Worm (Caenorhabditis elegans) whole organism, mixed stage, embryonic: ENCODE data around the gene lin-31.

Source experiments
- M03D4.4 ChIP-seq: sonication (generic microtip); optimal IDR thresholded peaks from 2 replicates; lab custom pipeline; 2017; ENCODE audit warnings: mild to moderate bottlenecking, missing genetic modification characterization, missing compliant biosample characterization
- bed-3 ChIP-seq: fragments of 200-800 bp; sonication (Bioruptor generic); optimal IDR thresholded peaks from 3 replicates; lab custom pipeline; 2018; ENCODE audit warnings: mild to moderate bottlenecking, missing genetic modification characterization, moderate library complexity, missing compliant biosample characterization
- blmp-1 ChIP-seq: fragments of 150-350 bp; optimal IDR thresholded peaks from 2 replicates; lab custom pipeline; 2014; ENCODE audit warnings: missing biosample characterization, missing genetic modification characterization
- ceh-39 ChIP-seq: fragments of 150-350 bp; optimal IDR thresholded peaks from 2 replicates; lab custom pipeline; 2014; ENCODE audit warnings: missing biosample characterization, missing genetic modification characterization
- ceh-43 ChIP-seq: fragments of 200-800 bp; sonication (Bioruptor generic); optimal IDR thresholded peaks from 2 replicates; lab custom pipeline; 2018; ENCODE audit warnings: mild to moderate bottlenecking, missing genetic modification characterization, moderate library complexity, missing compliant biosample characterization
- ceh-83 ChIP-seq: fragments of 200-800 bp; sonication (Bioruptor generic); optimal IDR thresholded peaks from 2 replicates; lab custom pipeline; 2018; ENCODE audit warnings: mild to moderate bottlenecking, missing genetic modification characterization, missing compliant biosample characterization
- ces-1 ChIP-seq: fragments of 150-350 bp; optimal IDR thresholded peaks from 2 replicates; lab custom pipeline; 2014; ENCODE audit warnings: missing biosample characterization, missing genetic modification reagents, missing genetic modification characterization
- cnd-1 ChIP-seq: fragments of 200-800 bp; sonication (Bioruptor generic); optimal IDR thresholded peaks from 2 replicates; lab custom pipeline; 2018; ENCODE audit warnings: mild to moderate bottlenecking, missing genetic modification characterization, missing compliant biosample characterization
- drap-1 ChIP-seq: fragments of 200-800 bp; sonication (Bioruptor generic); optimal IDR thresholded peaks from 3 replicates; lab custom pipeline; 2018; ENCODE audit warnings: mild to moderate bottlenecking, missing genetic modification characterization, missing compliant biosample characterization
- elt-1 ChIP-seq: sonication (generic microtip); optimal IDR thresholded peaks from 2 replicates; lab custom pipeline; 2017; ENCODE audit warnings: missing genetic modification characterization, mild to moderate bottlenecking, missing compliant biosample characterization, antibody characterized with exemption, moderate library complexity, borderline replicate concordance; ENCODE audit not compliant: insufficient read depth
- elt-3 ChIP-seq: fragments of 150-350 bp; optimal IDR thresholded peaks from 2 replicates; lab custom pipeline; 2014; ENCODE audit warnings: missing biosample characterization, missing genetic modification characterization
- flh-1 ChIP-seq: fragments of 200-800 bp; sonication (Bioruptor generic); optimal IDR thresholded peaks from 2 replicates; lab custom pipeline; 2018; ENCODE audit warnings: mild to moderate bottlenecking, missing genetic modification characterization, moderate library complexity, missing compliant biosample characterization
- ham-2 ChIP-seq: fragments of 200-800 bp; sonication (Bioruptor generic); optimal IDR thresholded peaks from 2 replicates; lab custom pipeline; 2018; ENCODE audit warnings: mild to moderate bottlenecking, missing genetic modification characterization, missing compliant biosample characterization
- lin-13 ChIP-seq: fragments of 150-350 bp; optimal IDR thresholded peaks from 2 replicates; lab custom pipeline; 2014; ENCODE audit warnings: missing biosample characterization, missing genetic modification characterization
- lin-32 ChIP-seq: fragments of 200-800 bp; sonication (Bioruptor generic); optimal IDR thresholded peaks from 2 replicates; lab custom pipeline; 2018; ENCODE audit warnings: mild to moderate bottlenecking, missing genetic modification characterization, missing compliant biosample characterization
- mep-1 ChIP-seq: fragments of 150-350 bp; optimal IDR thresholded peaks from 2 replicates; lab custom pipeline; 2017; ENCODE audit warnings: missing biosample characterization, missing genetic modification reagents, missing genetic modification characterization, inconsistent platforms
- mls-2 ChIP-seq: sonication (generic microtip); optimal IDR thresholded peaks from 2 replicates; lab custom pipeline; 2016; ENCODE audit warnings: mild to moderate bottlenecking, missing genetic modification characterization, moderate library complexity, missing compliant biosample characterization
- nhr-237 ChIP-seq: fragments of 150-350 bp; optimal IDR thresholded peaks from 2 replicates; lab custom pipeline; 2014; ENCODE audit warnings: missing biosample characterization, missing genetic modification characterization
- nhr-28 ChIP-seq: fragments of 150-350 bp; optimal IDR thresholded peaks from 2 replicates; lab custom pipeline; 2014; ENCODE audit warnings: missing biosample characterization, missing genetic modification characterization
- sptf-1 ChIP-seq: sonication (generic microtip); optimal IDR thresholded peaks from 2 replicates; lab custom pipeline; 2017; ENCODE audit warnings: mild to moderate bottlenecking, missing genetic modification characterization, moderate library complexity, missing compliant biosample characterization
- tbx-8 ChIP-seq: fragments of 200-800 bp; sonication (Bioruptor generic); optimal IDR thresholded peaks from 2 replicates; lab custom pipeline; 2018; ENCODE audit warnings: mild to moderate bottlenecking, missing genetic modification characterization, moderate library complexity, missing compliant biosample characterization
- unc-120 ChIP-seq: sonication (generic microtip); optimal IDR thresholded peaks from 2 replicates; lab custom pipeline; 2017; ENCODE audit warnings: missing genetic modification characterization, missing compliant biosample characterization; ENCODE audit not compliant: poor library complexity, severe bottlenecking
- unc-39 ChIP-seq: fragments of 150-350 bp; optimal IDR thresholded peaks from 2 replicates; lab custom pipeline; 2014; ENCODE audit warnings: missing biosample characterization, missing genetic modification characterization
- zip-8 ChIP-seq: fragments of 150-350 bp; optimal IDR thresholded peaks from 2 replicates; lab custom pipeline; 2014; ENCODE audit warnings: missing biosample characterization, missing genetic modification characterization
- ztf-11 ChIP-seq: fragments of 150-350 bp; optimal IDR thresholded peaks from 2 replicates; lab custom pipeline; 2014; ENCODE audit warnings: missing biosample characterization, missing genetic modification characterization

Gene lin-31

ce11 chrII:3989627-3990367 lies 7.4 kb downstream of the lin-31 start, which contains the start of gene Y14H12A.2:
Gene Y14H12A.2, minus strand, starts transcription at chrII:3989677.
- no peak for TF ChIP-seq flh-1 (GFP tag; lab: Kevin White, UChicago)
- no peak for TF ChIP-seq M03D4.4 (tag; lab: Kevin White, UChicago)
- TF ChIP-seq ceh-39: no peak
- no peak for TF ChIP-seq tbx-8 (GFP tag; lab: Kevin White, UChicago)
- TF ChIP-seq lin-13 (tag; lab: Kevin White, UChicago): no peak
- no peak for TF ChIP-seq ham-2 (GFP tag; lab: Kevin White, UChicago)
- no peak for TF ChIP-seq bed-3 (GFP tag; lab: Kevin White, UChicago)
- TF ChIP-seq zip-8 (tag; lab: Kevin White, UChicago): no peak
- no peak for TF ChIP-seq mep-1 (tag; lab: Kevin White, UChicago)
- TF ChIP-seq nhr-28 (tag; lab: Kevin White, UChicago): no peak
- no peak for TF ChIP-seq elt-3 (tag; lab: Kevin White, UChicago)

- TF ChIP-seq elt-3 (tag; lab: Kevin White, UChicago) (no peak), elt-1 (tag; lab: Kevin White, UChicago) (no peak)
Observed at ce11 chrII:3990706-3991105, 8.4 kb downstream of the lin-31 start.

ce11 chrII:3992029-3992428 lies 9.7 kb downstream of the lin-31 start:
- TF ChIP-seq unc-39 (no peak), unc-120 (no peak), mep-1 (tag; lab: Kevin White, UChicago) (no peak)

- TF ChIP-seq blmp-1 (no peak), ces-1 (GFP tag; lab: Kevin White, UChicago) (no peak), nhr-28 (tag; lab: Kevin White, UChicago) (no peak), ceh-43 (GFP tag; lab: Kevin White, UChicago) (no peak)
Observed at ce11 chrII:3992660-3993245, 10.4 kb downstream of the lin-31 start, which contains the start of gene Y14H12A.1. Gene Y14H12A.1, plus strand, starts transcription at chrII:3993195.

- TF ChIP-seq drap-1 (GFP tag; lab: Kevin White, UChicago) (no peak), nhr-237 (tag; lab: Kevin White, UChicago) (no peak), M03D4.4 (tag; lab: Kevin White, UChicago) (no peak), mls-2 (no peak), ceh-43 (GFP tag; lab: Kevin White, UChicago) (no peak), ceh-39 (no peak)
- TF ChIP-seq, all 35 proteins: peak for 0
Observed at ce11 chrII:3996005-3996404, 13.7 kb downstream of the lin-31 start, which contains the start of gene clc-22. Gene clc-22, minus strand, starts transcription at chrII:3996075.

ce11 chrII:3999537-3999936 lies 17.2 kb downstream of the lin-31 start:
- TF ChIP-seq cnd-1 (peak; percentile 55), M03D4.4 (tag; lab: Kevin White, UChicago) (peak; percentile 51), drap-1 (GFP tag; lab: Kevin White, UChicago) (peak; percentile 36), mep-1 (tag; lab: Kevin White, UChicago) (peak; percentile 6), ceh-83 (GFP tag; lab: Kevin White, UChicago) (no peak), ces-1 (GFP tag; lab: Kevin White, UChicago) (peak; percentile 94), nhr-28 (tag; lab: Kevin White, UChicago) (no peak), sptf-1 (tag; lab: Kevin White, UChicago) (peak; percentile 81), elt-1 (tag; lab: Kevin White, UChicago) (no peak), mls-2 (peak; percentile 83), nhr-237 (tag; lab: Kevin White, UChicago) (no peak), ztf-11 (tag; lab: Kevin White, UChicago) (peak; percentile 15), lin-32 (GFP tag; lab: Kevin White, UChicago) (peak; percentile 48), ceh-43 (GFP tag; lab: Kevin White, UChicago) (peak; percentile 52), unc-120 (peak; percentile 39)
